Fruit fly (Drosophila melanogaster) whole organism, pupa: ENCODE data around the gene RpL7-like.

Source experiments
- CG12605 ChIP-seq: fragments of 200-800 bp; sonication (Bioruptor generic); IDR thresholded peaks from 2 replicates; pipeline ENCODE4 v1.3.6; 2022; ENCODE audit warnings: missing biosample characterization, missing genetic modification characterization
- CG13204 ChIP-seq: fragments of 200-800 bp; sonication (Bioruptor generic); optimal IDR thresholded peaks from 2 replicates; lab custom pipeline; 2018; ENCODE audit warnings: missing biosample characterization, mild to moderate bottlenecking, missing genetic modification characterization, moderate library complexity
- CG15710 ChIP-seq: fragments of 200-800 bp; sonication (Bioruptor generic); optimal IDR thresholded peaks from 2 replicates; lab custom pipeline; 2018; ENCODE audit warnings: missing biosample characterization, mild to moderate bottlenecking, missing genetic modification characterization, moderate library complexity
- CG17806 ChIP-seq: fragments of 200-800 bp; sonication (Bioruptor generic); optimal IDR thresholded peaks from 2 replicates; lab custom pipeline; 2018; ENCODE audit warnings: missing biosample characterization, mild to moderate bottlenecking, missing genetic modification characterization, moderate library complexity
- CG9948 ChIP-seq: fragments of 200-800 bp; sonication (Bioruptor generic); optimal IDR thresholded peaks from 2 replicates; lab custom pipeline; 2018; ENCODE audit warnings: missing biosample characterization, mild to moderate bottlenecking, missing genetic modification characterization, moderate library complexity
- D1 ChIP-seq: fragments of 200-800 bp; sonication (Bioruptor generic); optimal IDR thresholded peaks from 2 replicates; lab custom pipeline; 2018; ENCODE audit warnings: missing biosample characterization, mild to moderate bottlenecking, missing genetic modification characterization, moderate library complexity
- Ets98B ChIP-seq: fragments of 200-800 bp; sonication (Bioruptor generic); IDR thresholded peaks from 2 replicates; pipeline ENCODE4 v1.3.6; 2022; ENCODE audit warnings: missing biosample characterization, missing genetic modification characterization
- Pif1A ChIP-seq: fragments of 200-800 bp; sonication (Bioruptor generic); optimal IDR thresholded peaks from 3 replicates; lab custom pipeline; 2016; ENCODE audit warnings: missing biosample characterization, missing genetic modification characterization
- Pif1B ChIP-seq: fragments of 200-800 bp; sonication (Bioruptor generic); optimal IDR thresholded peaks from 3 replicates; lab custom pipeline; 2016; ENCODE audit warnings: missing biosample characterization, missing genetic modification characterization
- fd96Ca ChIP-seq: fragments of 200-800 bp; sonication (Bioruptor generic); IDR thresholded peaks from 3 replicates; pipeline ENCODE4 v1.3.6; 2022; ENCODE audit warnings: missing biosample characterization, missing genetic modification characterization

DNA sequence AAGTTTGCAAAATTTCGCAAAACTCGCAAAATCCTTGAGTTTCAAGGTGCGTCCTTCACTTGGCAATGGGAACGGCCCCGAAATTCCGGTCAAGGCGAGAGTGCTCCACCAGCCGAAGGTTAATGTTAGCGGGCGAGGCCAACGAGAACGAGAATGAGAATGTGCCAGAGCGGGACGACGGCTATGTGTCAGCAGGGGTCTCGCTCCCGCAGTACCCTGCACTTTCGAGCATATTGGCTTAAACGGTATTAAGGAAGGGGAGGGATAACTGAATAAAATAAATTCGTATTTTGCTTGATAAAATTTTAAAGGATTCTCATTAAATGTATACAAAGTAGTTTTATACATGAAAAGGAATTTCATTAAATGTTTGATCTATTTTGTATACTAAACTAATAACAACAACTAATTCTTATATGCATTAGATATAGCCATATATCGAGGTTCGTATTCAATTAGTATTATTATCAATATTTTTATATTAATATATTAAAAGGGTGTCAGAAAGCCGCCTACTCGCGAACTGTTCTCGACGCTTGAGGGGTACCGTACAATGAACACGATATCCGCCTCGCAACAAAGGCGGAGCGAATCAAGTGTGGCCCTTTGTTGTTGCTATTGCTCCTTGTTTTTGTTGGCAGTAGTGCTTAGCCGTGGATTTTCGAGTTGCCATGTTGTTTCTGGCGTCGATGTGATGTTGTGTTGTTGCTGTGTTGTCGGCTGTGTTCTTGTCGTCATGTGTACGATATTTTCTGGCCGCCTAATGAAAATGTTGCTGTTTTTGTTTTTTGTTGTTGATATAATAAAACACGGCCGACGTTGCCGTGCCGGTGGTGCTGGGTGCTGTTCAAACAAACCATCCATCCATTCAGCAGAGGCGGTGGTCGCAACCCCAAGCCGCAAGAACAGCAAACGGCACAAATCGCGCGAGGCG lies 49.5 kb upstream of the RpL7-like start:
- peak; percentile 87 for TF ChIP-seq D1
- TF ChIP-seq CG13204 (GFP tag; lab: Kevin White, UChicago) = peak; percentile 48
- peak; percentile 94 for TF ChIP-seq CG15710 (tag; lab: Kevin White, UChicago)
- peak; percentile 90 for TF ChIP-seq CG17806
- no peak for TF ChIP-seq fd96Ca (GFP tag; lab: Robert Waterston, UW)
- TF ChIP-seq Ets98B = no peak
- TF ChIP-seq CG12605 (GFP tag; lab: Robert Waterston, UW) = no peak
- TF ChIP-seq Pif1A (GFP tag; lab: Kevin White, UChicago) = peak; percentile 75
- TF ChIP-seq CG9948 (tag; lab: Kevin White, UChicago) = peak; percentile 94
- TF ChIP-seq Pif1B (GFP tag; lab: Kevin White, UChicago) = peak; percentile 87
